Comparison of ENCODE assay signal across 2 worm cellular contexts in genomic region chrII:55204-55603, ce11.
TF ChIP-seq lines count a peak whose summit lies in the region.

Gene tre-5 (minus strand): TSS chrII:55304.

TF ChIP-seq in whole organism, L4 larva, 104 proteins besides CTCF, POLR2A, EP300 and RAD21:
- TF ChIP-seq hlh-30 (tag; optimal IDR thresholded peaks at IDR 0.05; lab: Kevin White, UChicago; ENCODE audit: insufficient read depth) (peak; percentile 33), unc-62 (GFP tag; optimal IDR thresholded peaks at IDR 0.05 in 1 of 2; lab: Kevin White, UChicago) (no peak), unc-62 (tag; optimal IDR thresholded peaks at IDR 0.05; lab: Kevin White, UChicago) (no peak), mxl-3 (GFP tag; optimal IDR thresholded peaks at IDR 0.05; lab: Kevin White, UChicago) (no peak), nhr-6 (tag; optimal IDR thresholded peaks at IDR 0.05; lab: Kevin White, UChicago) (no peak), Y48G9A.11 (GFP tag; IDR thresholded peaks at IDR 0.05; lab: Robert Waterston, UW) (no peak)

TF ChIP-seq in whole organism, late embryonic, 69 proteins besides CTCF, POLR2A, EP300 and RAD21:
- TF ChIP-seq tbx-2 (tag; optimal IDR thresholded peaks at IDR 0.05; lab: Kevin White, UChicago): no peak
- TF ChIP-seq hlh-30 (tag; optimal IDR thresholded peaks at IDR 0.05; lab: Kevin White, UChicago; ENCODE audit: insufficient read depth): peak; percentile 25

Comparison
In these comparisons a context has a peak if more than half of its experiments do, and no peak if none do; other contexts are left out.
1. Of the 7 proteins assayed by ChIP-seq in both whole organism, L4 larva and whole organism, late embryonic: peak only in whole organism, L4 larva: none; only in whole organism, late embryonic: none; in both: hlh-30; in neither: 6.